Worm (Caenorhabditis elegans): ENCODE results near the gene mib-1.

mib-1 gene

DNA sequence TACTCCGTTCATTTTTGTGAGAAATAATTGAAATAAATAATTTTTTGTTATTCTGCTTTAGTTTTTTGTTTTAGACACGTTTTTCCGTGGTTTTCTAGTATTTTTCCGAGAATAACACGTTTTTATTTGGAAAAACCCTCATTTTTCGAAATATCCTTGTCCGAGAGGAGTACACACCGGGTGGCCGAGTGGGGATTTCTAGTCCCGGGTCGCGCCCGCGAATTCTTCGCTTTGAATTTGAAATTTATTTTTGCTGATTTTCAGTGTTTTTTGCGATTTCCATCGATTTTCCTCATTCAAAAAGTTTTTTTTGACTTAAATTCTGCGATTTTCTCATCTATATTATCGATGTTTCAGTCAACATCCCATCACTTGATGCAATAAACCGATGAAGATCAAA lies at the start of gene mib-1, which contains the start of the genes gly-9 and smc-3:
TSS of gene mib-1 (minus strand) at position 123 of the 400 bp plus-strand sequence.
TSS of gene gly-9 (minus strand) at position 27 of the 400 bp plus-strand sequence.
TSS of gene smc-3 (plus strand) at position 351 of the 400 bp plus-strand sequence.
- TF ChIP-seq lin-15B (tag; optimal IDR thresholded peaks at IDR 0.05) (peak; percentile 70), pax-3 (tag; optimal IDR thresholded peaks at IDR 0.05) (peak; percentile 90), unc-98 (GFP tag; IDR thresholded peaks at IDR 0.05) (peak; percentile 85), tlp-1 (tag; optimal IDR thresholded peaks at IDR 0.05) (no peak), ama-1 (optimal IDR thresholded peaks at IDR 0.05) (no peak), pag-3 (tag; optimal IDR thresholded peaks at IDR 0.05; ENCODE audit: borderline replicate concordance, insufficient read depth) (no peak), ceh-63 (GFP tag; optimal IDR thresholded peaks at IDR 0.05) (peak; percentile 19), ceh-8 (GFP tag; optimal IDR thresholded peaks at IDR 0.05) (peak; percentile 29), isw-1 (GFP tag; IDR thresholded peaks at IDR 0.05) (peak; percentile 73), dsc-1 (tag; optimal IDR thresholded peaks at IDR 0.05) (peak; percentile 89), C16A3.4 (tag; optimal IDR thresholded peaks at IDR 0.05) (peak; percentile 9), egl-13 (tag; optimal IDR thresholded peaks at IDR 0.05) (peak; percentile 89), zip-4 (GFP tag; optimal IDR thresholded peaks at IDR 0.05) (no peak), Y116A8C.19 (tag; optimal IDR thresholded peaks at IDR 0.05; ENCODE audit: borderline replicate concordance) (peak; percentile 54), dpl-1 (GFP tag; optimal IDR thresholded peaks at IDR 0.05) (peak; percentile 87 to 91 (median 88)), unc-130 (tag; optimal IDR thresholded peaks at IDR 0.05) (no peak), elt-2 (tag; optimal IDR thresholded peaks at IDR 0.05) (peak; percentile 45), fkh-8 (tag; optimal IDR thresholded peaks at IDR 0.05) (peak; percentile 82), nhr-76 (tag; optimal IDR thresholded peaks at IDR 0.05) (no peak), hlh-4 (tag; optimal IDR thresholded peaks at IDR 0.05) (peak; percentile 33), unc-62 (GFP tag; optimal IDR thresholded peaks at IDR 0.05) (no peak), lin-35 (GFP tag; optimal IDR thresholded peaks at IDR 0.05) (peak; percentile 90 to 91), ztf-11 (tag; optimal IDR thresholded peaks at IDR 0.05) (peak in 1 of 2 experiments; percentile 96), ceh-82 (tag; optimal IDR thresholded peaks at IDR 0.05) (peak; percentile 26 to 82 (median 58)), vab-15 (tag; optimal IDR thresholded peaks at IDR 0.05) (peak; percentile 59), sptf-1 (tag; optimal IDR thresholded peaks at IDR 0.05) (no peak), ceh-90 (tag; optimal IDR thresholded peaks at IDR 0.05) (peak; percentile 95), snu-23 (GFP tag; optimal IDR thresholded peaks at IDR 0.05) (peak; percentile 87), aly-2 (tag; optimal IDR thresholded peaks at IDR 0.05) (no peak), nhr-11 (tag; optimal IDR thresholded peaks at IDR 0.05) (no peak), ceh-88 (GFP tag; IDR thresholded peaks at IDR 0.05) (peak; percentile 50; the same call in 1 of the 2 replicates), grh-1 (GFP tag; IDR thresholded peaks at IDR 0.05) (no peak), aha-1 (tag; optimal IDR thresholded peaks at IDR 0.05) (no peak), rnt-1 (tag; optimal IDR thresholded peaks at IDR 0.05) (peak; percentile 98), hlh-17 (GFP tag; optimal IDR thresholded peaks at IDR 0.05; ENCODE audit: borderline replicate concordance) (no peak), efl-3 (GFP tag; optimal IDR thresholded peaks at IDR 0.05) (peak; percentile 26), nhr-12 (tag; optimal IDR thresholded peaks at IDR 0.05) (no peak), lin-14 (GFP tag; optimal IDR thresholded peaks at IDR 0.05) (no peak), fkh-10 (GFP tag; optimal IDR thresholded peaks at IDR 0.05) (no peak), ztf-4 (tag; optimal IDR thresholded peaks at IDR 0.05) (no peak), fos-1 (tag; optimal IDR thresholded peaks at IDR 0.05) (no peak), ets-5 (GFP tag; IDR thresholded peaks at IDR 0.05) (no peak), lin-13 (GFP tag; optimal IDR thresholded peaks at IDR 0.05) (peak; percentile 76), ces-1 (GFP tag; optimal IDR thresholded peaks at IDR 0.05) (no peak), alr-1 (tag; optimal IDR thresholded peaks at IDR 0.05; ENCODE audit: borderline replicate concordance) (no peak), nhr-85 (tag) (peak; percentile 94), xbp-1 (tag; optimal IDR thresholded peaks at IDR 0.05) (peak; percentile 85), hpl-2 (GFP tag; optimal IDR thresholded peaks at IDR 0.05) (no peak), lin-39 (tag; optimal IDR thresholded peaks at IDR 0.05) (no peak), nhr-84 (tag; optimal IDR thresholded peaks at IDR 0.05) (no peak), unc-86 (tag; optimal IDR thresholded peaks at IDR 0.05) (peak; percentile 73), lsy-2 (tag; optimal IDR thresholded peaks at IDR 0.05) (peak; percentile 77 to 78), fkh-4 (tag; optimal IDR thresholded peaks at IDR 0.05; ENCODE audit: borderline replicate concordance) (peak; percentile 96)

Measured in whole organism, L1 larva.